Worm (Caenorhabditis elegans) whole organism, midembryonic: Measurements from ENCODE around the gene ubl-1.

Experiments
- T22C8.4 ChIP-seq: fragments of 200-800 bp; sonication (Bioruptor generic); IDR thresholded peaks from 2 replicates; pipeline ENCODE4 v1.3.6; 2022; ENCODE audit warnings: missing genetic modification characterization, missing compliant biosample characterization
- cog-1 ChIP-seq: sonication (generic microtip); optimal IDR thresholded peaks from 2 replicates; lab custom pipeline; 2016; ENCODE audit warnings: missing genetic modification characterization, missing compliant biosample characterization
- flt-1 ChIP-seq: fragments of 200-800 bp; sonication (Bioruptor generic); IDR thresholded peaks from 2 replicates; pipeline ENCODE4 v1.3.6; 2022; ENCODE audit warnings: missing genetic modification characterization, missing compliant biosample characterization
- klf-2 ChIP-seq: fragments of 200-800 bp; sonication (Bioruptor generic); conservative IDR thresholded peaks from 2 replicates; pipeline ENCODE4 v1.3.6; 2022; ENCODE audit warnings: missing genetic modification reagents, missing genetic modification characterization, missing compliant biosample characterization
- med-1 ChIP-seq: sonication (generic microtip); optimal IDR thresholded peaks from 2 replicates; lab custom pipeline; 2017; ENCODE audit warnings: missing genetic modification characterization, mild to moderate bottlenecking, missing compliant biosample characterization, antibody characterized with exemption, missing genetic modification reagents; ENCODE audit not compliant: insufficient read depth
- ref-1 ChIP-seq: fragments of 200-800 bp; sonication (Bioruptor generic); conservative IDR thresholded peaks from 2 replicates; pipeline ENCODE4 v1.3.6; 2022; ENCODE audit warnings: missing genetic modification reagents, missing genetic modification characterization, missing compliant biosample characterization
- tab-1 ChIP-seq: fragments of 200-800 bp; sonication (Bioruptor generic); IDR thresholded peaks from 2 replicates; pipeline ENCODE4 v1.3.6; 2022; ENCODE audit warnings: missing genetic modification characterization, missing compliant biosample characterization
- ztf-23 ChIP-seq: fragments of 200-800 bp; sonication (Bioruptor generic); IDR thresholded peaks from 2 replicates; pipeline ENCODE4 v1.3.6; 2022; ENCODE audit warnings: missing genetic modification reagents, missing genetic modification characterization, missing compliant biosample characterization
- ztf-29 ChIP-seq: fragments of 200-800 bp; sonication (Bioruptor generic); IDR thresholded peaks from 2 replicates; pipeline ENCODE4 v1.3.6; 2022; ENCODE audit warnings: missing genetic modification reagents, missing genetic modification characterization, missing compliant biosample characterization

Gene ubl-1

ce11 chrIII:3063999-3064398 is 4.1 kb upstream of the ubl-1 start, which contains the start of gene H06I04.6:
Gene H06I04.6, minus strand, starts transcription at chrIII:3064343.
- TF ChIP-seq T22C8.4 (no peak), ztf-23 (GFP tag; lab: Robert Waterston, UW) (no peak), klf-2 (GFP tag; lab: Robert Waterston, UW) (no peak)

ce11 chrIII:3064566-3064965 is 3.5 kb upstream of the ubl-1 start:
- TF ChIP-seq T22C8.4: no peak
- TF ChIP-seq tab-1 (GFP tag; lab: Robert Waterston, UW): no peak
- no peak for TF ChIP-seq flt-1 (GFP tag; lab: Robert Waterston, UW)
- TF ChIP-seq ztf-29 (GFP tag; lab: Robert Waterston, UW): no peak
- no peak for TF ChIP-seq klf-2 (GFP tag; lab: Robert Waterston, UW)
- TF ChIP-seq med-1: no peak
- TF ChIP-seq ztf-23 (GFP tag; lab: Robert Waterston, UW): no peak
- no peak for TF ChIP-seq cog-1 (tag; lab: Kevin White, UChicago)
- no peak for TF ChIP-seq ref-1 (GFP tag; lab: Robert Waterston, UW)

ce11 chrIII:3065876-3066509 is 2.1 kb upstream of the ubl-1 start:
- TF ChIP-seq med-1 (no peak), klf-2 (GFP tag; lab: Robert Waterston, UW) (no peak), tab-1 (GFP tag; lab: Robert Waterston, UW) (no peak), ztf-23 (GFP tag; lab: Robert Waterston, UW) (no peak), flt-1 (GFP tag; lab: Robert Waterston, UW) (no peak), ztf-29 (GFP tag; lab: Robert Waterston, UW) (no peak), ref-1 (GFP tag; lab: Robert Waterston, UW) (no peak), cog-1 (tag; lab: Kevin White, UChicago) (no peak), T22C8.4 (no peak)

- TF ChIP-seq ztf-29 (GFP tag; lab: Robert Waterston, UW): no peak
- TF ChIP-seq ztf-23 (GFP tag; lab: Robert Waterston, UW): no peak
Measured at ce11 chrIII:3066769-3067168, 1.3 kb upstream of the ubl-1 start.

ce11 chrIII:3069101-3069500 is 991 bp downstream of the ubl-1 start:
- TF ChIP-seq cog-1 (tag; lab: Kevin White, UChicago): no peak
- no peak for TF ChIP-seq ref-1 (GFP tag; lab: Robert Waterston, UW)
- TF ChIP-seq ztf-29 (GFP tag; lab: Robert Waterston, UW): no peak
- TF ChIP-seq klf-2 (GFP tag; lab: Robert Waterston, UW): no peak
- no peak for TF ChIP-seq T22C8.4
- no peak for TF ChIP-seq ztf-23 (GFP tag; lab: Robert Waterston, UW)
- TF ChIP-seq med-1: no peak
- no peak for TF ChIP-seq tab-1 (GFP tag; lab: Robert Waterston, UW)
- no peak for TF ChIP-seq flt-1 (GFP tag; lab: Robert Waterston, UW)

ce11 chrIII:3070026-3070573 is 2.0 kb downstream of the ubl-1 start, which contains the start of gene H06I04.3:
Gene H06I04.3, plus strand, starts transcription at chrIII:3070523.
- TF ChIP-seq ztf-23 (GFP tag; lab: Robert Waterston, UW): no peak
- TF ChIP-seq T22C8.4: no peak
- no peak for TF ChIP-seq flt-1 (GFP tag; lab: Robert Waterston, UW)
- TF ChIP-seq ref-1 (GFP tag; lab: Robert Waterston, UW): no peak
- TF ChIP-seq cog-1 (tag; lab: Kevin White, UChicago): no peak
- no peak for TF ChIP-seq tab-1 (GFP tag; lab: Robert Waterston, UW)
- TF ChIP-seq med-1: no peak

ce11 chrIII:3086471-3086870 is 18.4 kb downstream of the ubl-1 start, which contains the start of gene sft-1:
Gene sft-1, plus strand, starts transcription at chrIII:3086671.
- no peak for TF ChIP-seq ztf-29 (GFP tag; lab: Robert Waterston, UW)
- no peak for TF ChIP-seq ztf-23 (GFP tag; lab: Robert Waterston, UW)
- TF ChIP-seq T22C8.4: peak; percentile 31; the same call in 1 of the 2 replicates
- no peak for TF ChIP-seq ref-1 (GFP tag; lab: Robert Waterston, UW)
- no peak for TF ChIP-seq med-1
- TF ChIP-seq flt-1 (GFP tag; lab: Robert Waterston, UW): no peak

- TF ChIP-seq med-1 (no peak), ztf-29 (GFP tag; lab: Robert Waterston, UW) (no peak), ztf-23 (GFP tag; lab: Robert Waterston, UW) (no peak), cog-1 (tag; lab: Kevin White, UChicago) (no peak), T22C8.4 (no peak), ref-1 (GFP tag; lab: Robert Waterston, UW) (no peak), klf-2 (GFP tag; lab: Robert Waterston, UW) (no peak), tab-1 (GFP tag; lab: Robert Waterston, UW) (no peak), flt-1 (GFP tag; lab: Robert Waterston, UW) (no peak)
Measured at ce11 chrIII:3091572-3091971, 23.5 kb downstream of the ubl-1 start, which contains the start of gene ccep-135. Gene ccep-135, plus strand, starts transcription at chrIII:3091872.

- no peak for TF ChIP-seq T22C8.4
- no peak for TF ChIP-seq ztf-23 (GFP tag; lab: Robert Waterston, UW)
- TF ChIP-seq flt-1 (GFP tag; lab: Robert Waterston, UW): no peak
- no peak for TF ChIP-seq tab-1 (GFP tag; lab: Robert Waterston, UW)
- no peak for TF ChIP-seq med-1
Measured at ce11 chrIII:3094694-3095093, 26.6 kb downstream of the ubl-1 start.

- TF ChIP-seq ztf-29 (GFP tag; lab: Robert Waterston, UW) (no peak), tab-1 (GFP tag; lab: Robert Waterston, UW) (no peak), med-1 (no peak), ref-1 (GFP tag; lab: Robert Waterston, UW) (no peak), ztf-23 (GFP tag; lab: Robert Waterston, UW) (no peak)
Measured at ce11 chrIII:3096091-3096490, 28.0 kb downstream of the ubl-1 start.
